Worm (Caenorhabditis elegans) whole organism, L2 larva: ENCODE results near the gene F59A1.11.

Experiments
- C34F6.9 ChIP-seq: fragments of 150-350 bp; optimal IDR thresholded peaks from 2 replicates; lab custom pipeline; 2014; ENCODE audit warnings: missing biosample characterization, missing genetic modification characterization
- R02D3.7 ChIP-seq: fragments of 150-350 bp; optimal IDR thresholded peaks from 2 replicates; lab custom pipeline; 2014; ENCODE audit warnings: missing biosample characterization, missing genetic modification characterization
- Y55F3AM.14 ChIP-seq: fragments of 200-800 bp; sonication (Bioruptor generic); optimal IDR thresholded peaks from 2 replicates; lab custom pipeline; 2018; ENCODE audit warnings: mild to moderate bottlenecking, missing genetic modification characterization, missing compliant biosample characterization
- alr-1 ChIP-seq: fragments of 150-350 bp; optimal IDR thresholded peaks from 2 replicates; lab custom pipeline; 2014; ENCODE audit warnings: missing biosample characterization, missing genetic modification characterization
- aly-2 ChIP-seq: fragments of 150-350 bp; optimal IDR thresholded peaks from 2 replicates; lab custom pipeline; 2014; ENCODE audit warnings: missing biosample characterization, missing genetic modification characterization
- ama-1 ChIP-seq: fragments of 150-350 bp; optimal IDR thresholded peaks from 2 replicates; lab custom pipeline; 2018; ENCODE audit warnings: inconsistent platforms
- blmp-1 ChIP-seq: sonication (generic microtip); optimal IDR thresholded peaks from 2 replicates; lab custom pipeline; 2017; ENCODE audit warnings: missing genetic modification characterization, mild to moderate bottlenecking, missing compliant biosample characterization, antibody characterized with exemption, moderate library complexity; ENCODE audit not compliant: insufficient read depth
- ceh-16 ChIP-seq: fragments of 150-350 bp; optimal IDR thresholded peaks from 2 replicates; lab custom pipeline; 2014; ENCODE audit warnings: missing biosample characterization, missing genetic modification characterization
- ceh-82 ChIP-seq: fragments of 150-350 bp; optimal IDR thresholded peaks from 2 replicates; lab custom pipeline; 2014; ENCODE audit warnings: missing biosample characterization, missing genetic modification characterization
- crh-2 ChIP-seq: sonication (generic microtip); optimal IDR thresholded peaks from 2 replicates; lab custom pipeline; 2017; ENCODE audit warnings: missing biosample characterization, missing genetic modification characterization
- dmd-4 ChIP-seq: sonication (generic microtip); optimal IDR thresholded peaks from 2 replicates; lab custom pipeline; 2017; ENCODE audit warnings: missing biosample characterization, missing genetic modification characterization
- egl-27 ChIP-seq: sonication (generic microtip); optimal IDR thresholded peaks from 3 replicates; lab custom pipeline; 2017; ENCODE audit warnings: missing biosample characterization, missing genetic modification reagents, missing genetic modification characterization
- elt-3 ChIP-seq: sonication (generic microtip); optimal IDR thresholded peaks from 2 replicates; lab custom pipeline; 2017; ENCODE audit warnings: missing biosample characterization, missing genetic modification characterization
- fos-1 ChIP-seq: fragments of 150-350 bp; optimal IDR thresholded peaks from 2 replicates; lab custom pipeline; 2014; ENCODE audit warnings: missing biosample characterization, missing genetic modification characterization
- gmeb-1 ChIP-seq: fragments of 150-350 bp; optimal IDR thresholded peaks from 2 replicates; lab custom pipeline; 2014; ENCODE audit warnings: missing biosample characterization, missing genetic modification characterization
- lin-11 ChIP-seq: fragments of 150-350 bp; sonication (generic microtip); optimal IDR thresholded peaks from 2 replicates; lab custom pipeline; 2014; ENCODE audit warnings: missing biosample characterization, missing genetic modification characterization, inconsistent platforms, mixed read lengths
- lin-13 ChIP-seq: fragments of 150-350 bp; optimal IDR thresholded peaks from 2 replicates; lab custom pipeline; 2014; ENCODE audit warnings: missing biosample characterization, missing genetic modification reagents, missing genetic modification characterization
- lsy-2 ChIP-seq, 2 experiments: fragments of 150-350 bp in 1 of 2; sonication (generic microtip) in 1 of 2; optimal IDR thresholded peaks; 2 replicates each; lab custom pipeline; 2014 to 2017; ENCODE audit warnings: missing biosample characterization in 2 of 2, missing genetic modification characterization in 2 of 2
- mab-5 ChIP-seq: fragments of 150-350 bp; optimal IDR thresholded peaks from 2 replicates; lab custom pipeline; 2014; ENCODE audit warnings: missing biosample characterization, missing genetic modification characterization
- mbf-1 ChIP-seq: sonication (generic microtip); optimal IDR thresholded peaks from 2 replicates; lab custom pipeline; 2017; ENCODE audit warnings: missing biosample characterization, missing genetic modification characterization
- mdl-1 ChIP-seq, 2 experiments: fragments of 150-350 bp in 1 of 2; sonication (generic microtip) in 1 of 2; optimal IDR thresholded peaks; 2 replicates each; lab custom pipeline; 2017; ENCODE audit warnings: missing biosample characterization in 2 of 2, missing genetic modification characterization in 2 of 2
- nhr-10 ChIP-seq: sonication (generic microtip); optimal IDR thresholded peaks from 2 replicates; lab custom pipeline; 2017; ENCODE audit warnings: missing biosample characterization, missing genetic modification characterization
- nhr-12 ChIP-seq: fragments of 150-350 bp; optimal IDR thresholded peaks from 2 replicates; lab custom pipeline; 2014; ENCODE audit warnings: missing biosample characterization, missing genetic modification characterization
- nhr-129 ChIP-seq: fragments of 150-350 bp; optimal IDR thresholded peaks from 2 replicates; lab custom pipeline; 2014; ENCODE audit warnings: missing biosample characterization, missing genetic modification characterization
- nhr-23 ChIP-seq: fragments of 150-350 bp; optimal IDR thresholded peaks from 2 replicates; lab custom pipeline; 2014; ENCODE audit warnings: missing biosample characterization, missing genetic modification reagents, missing genetic modification characterization
- nhr-25 ChIP-seq: fragments of 150-350 bp; sonication (generic microtip); optimal IDR thresholded peaks from 3 replicates; lab custom pipeline; 2014; ENCODE audit warnings: missing biosample characterization, missing genetic modification characterization
- nhr-77 ChIP-seq: fragments of 150-350 bp; optimal IDR thresholded peaks from 2 replicates; lab custom pipeline; 2014; ENCODE audit warnings: missing biosample characterization, missing genetic modification characterization
- peb-1 ChIP-seq: fragments of 150-350 bp; optimal IDR thresholded peaks from 2 replicates; lab custom pipeline; 2014; ENCODE audit warnings: missing biosample characterization, missing genetic modification characterization
- sem-4 ChIP-seq: fragments of 150-350 bp; optimal IDR thresholded peaks from 2 replicates; lab custom pipeline; 2014; ENCODE audit warnings: missing biosample characterization, missing genetic modification reagents, missing genetic modification characterization
- skn-1 ChIP-seq: sonication (generic microtip); optimal IDR thresholded peaks from 2 replicates; lab custom pipeline; 2017; ENCODE audit warnings: missing biosample characterization, missing genetic modification characterization
- sma-3 ChIP-seq: sonication (generic microtip); optimal IDR thresholded peaks from 2 replicates; lab custom pipeline; 2016; ENCODE audit warnings: missing genetic modification reagents, missing genetic modification characterization, missing compliant biosample characterization
- sma-9 ChIP-seq, 2 experiments: fragments of 150-350 bp in 1 of 2; sonication (generic microtip) in 1 of 2; optimal IDR thresholded peaks; 2 replicates each; lab custom pipeline; 2014 to 2016; ENCODE audit warnings: missing genetic modification characterization in 2 of 2, mild to moderate bottlenecking in 1 of 2, missing biosample characterization in 1 of 2, missing compliant biosample characterization in 1 of 2, missing genetic modification reagents in 1 of 2, moderate library complexity in 1 of 2
- snpc-4 ChIP-seq: fragments of 150-350 bp; optimal IDR thresholded peaks from 2 replicates; lab custom pipeline; 2014; ENCODE audit warnings: missing biosample characterization, missing genetic modification characterization
- unc-62 ChIP-seq: fragments of 150-350 bp; optimal IDR thresholded peaks from 2 replicates; lab custom pipeline; 2014; ENCODE audit warnings: missing biosample characterization, missing genetic modification reagents, missing genetic modification characterization
- ztf-1 ChIP-seq: fragments of 200-800 bp; sonication (Bioruptor generic); conservative IDR thresholded peaks from 2 replicates; pipeline ENCODE4 v1.3.6; 2022; ENCODE audit warnings: missing genetic modification characterization, missing compliant biosample characterization

The F59A1.11 gene

ce11 chrV:17683290-17683689 lies 17.5 kb upstream of the F59A1.11 start:
- TF ChIP-seq egl-27 (tag; lab: Kevin White, UChicago) (no peak), ceh-16 (no peak)

- no peak for TF ChIP-seq mbf-1 (tag; lab: Kevin White, UChicago)
- no peak for TF ChIP-seq lin-11 (tag; lab: Kevin White, UChicago)
- no peak for TF ChIP-seq lsy-2 (tag; optimal IDR thresholded peaks at IDR 0.05; lab: Kevin White, UChicago)
- TF ChIP-seq C34F6.9 (tag; lab: Kevin White, UChicago): no peak
- no peak for TF ChIP-seq egl-27 (tag; lab: Kevin White, UChicago)
- TF ChIP-seq peb-1 (tag; lab: Kevin White, UChicago): no peak
- no peak for TF ChIP-seq nhr-12 (tag; lab: Kevin White, UChicago)
- no peak for TF ChIP-seq nhr-77
- TF ChIP-seq Y55F3AM.14: no peak
- no peak for TF ChIP-seq lin-13
- TF ChIP-seq ztf-1 (GFP tag; lab: Robert Waterston, UW): no peak
- TF ChIP-seq nhr-10 (tag; lab: Kevin White, UChicago): no peak
- no peak for TF ChIP-seq blmp-1 (tag; lab: Kevin White, UChicago)
- TF ChIP-seq ama-1 (lab: Kevin White, UChicago): no peak
- no peak for TF ChIP-seq ceh-82 (tag; lab: Kevin White, UChicago)
- no peak for TF ChIP-seq dmd-4 (tag; lab: Kevin White, UChicago)
- TF ChIP-seq ceh-16: no peak
- TF ChIP-seq sem-4: no peak
- no peak for TF ChIP-seq nhr-23 (tag; lab: Kevin White, UChicago)
Observed at ce11 chrV:17676553-17676952, 10.7 kb upstream of the F59A1.11 start, which contains the start of gene str-92. Gene str-92 (minus strand): TSS chrV:17676653.

ce11 chrV:17673343-17673742 lies 7.5 kb upstream of the F59A1.11 start, which contains the start of gene str-93:
Gene str-93 (minus strand): TSS chrV:17673443.
- TF ChIP-seq fos-1 (no peak), snpc-4 (tag; lab: Kevin White, UChicago) (no peak), crh-2 (tag; lab: Kevin White, UChicago) (no peak), mab-5 (tag; lab: Kevin White, UChicago) (no peak), mbf-1 (tag; lab: Kevin White, UChicago) (no peak), ama-1 (lab: Kevin White, UChicago) (no peak), skn-1 (tag; lab: Kevin White, UChicago) (no peak), nhr-23 (tag; lab: Kevin White, UChicago) (no peak)

- TF ChIP-seq nhr-25 (tag; lab: Kevin White, UChicago): no peak
- TF ChIP-seq sma-3: no peak
- TF ChIP-seq elt-3 (tag; lab: Kevin White, UChicago): no peak
- no peak for TF ChIP-seq unc-62 (GFP tag; lab: Kevin White, UChicago)
- no peak for TF ChIP-seq peb-1 (tag; lab: Kevin White, UChicago)
- TF ChIP-seq blmp-1 (tag; lab: Kevin White, UChicago): no peak
- TF ChIP-seq nhr-129 (tag; lab: Kevin White, UChicago): no peak
- TF ChIP-seq mab-5 (tag; lab: Kevin White, UChicago): no peak
- no peak for TF ChIP-seq sma-9 (GFP tag; optimal IDR thresholded peaks at IDR 0.05; lab: Kevin White, UChicago)
- TF ChIP-seq sma-9 (tag; optimal IDR thresholded peaks at IDR 0.05; lab: Kevin White, UChicago): no peak
- no peak for TF ChIP-seq gmeb-1
- TF ChIP-seq C34F6.9 (tag; lab: Kevin White, UChicago): no peak
- TF ChIP-seq aly-2 (tag; lab: Kevin White, UChicago): no peak
- TF ChIP-seq mdl-1 (tag; optimal IDR thresholded peaks at IDR 0.05; lab: Kevin White, UChicago): no peak
- TF ChIP-seq R02D3.7 (tag; lab: Kevin White, UChicago): no peak
- TF ChIP-seq egl-27 (tag; lab: Kevin White, UChicago): no peak
- no peak for TF ChIP-seq lin-13
- no peak for TF ChIP-seq alr-1 (tag; lab: Kevin White, UChicago)
- no peak for TF ChIP-seq ceh-16
- no peak for TF ChIP-seq fos-1
- TF ChIP-seq snpc-4 (tag; lab: Kevin White, UChicago): no peak
Observed at ce11 chrV:17668531-17668930, 2.7 kb upstream of the F59A1.11 start, which contains the start of gene str-89. Gene str-89 (plus strand): TSS chrV:17668831.
